Fruit fly (Drosophila melanogaster): Measurements from ENCODE around the gene CG31465.

The CG31465 gene

dm6 chr3R:21835388-21836200 is 45.0 kb upstream of the CG31465 start (continued):
- TF ChIP-seq CG13624 (GFP tag; optimal IDR thresholded peaks at IDR 0.05) (no peak), Oaz (GFP tag; IDR thresholded peaks at IDR 0.05) (no peak), unpg (GFP tag; optimal IDR thresholded peaks at IDR 0.05) (no peak), CG16863 (GFP tag; optimal IDR thresholded peaks at IDR 0.05) (no peak), crc (GFP tag; optimal IDR thresholded peaks at IDR 0.05) (no peak), CG12104 (GFP tag; optimal IDR thresholded peaks at IDR 0.05) (no peak), grn (GFP tag; optimal IDR thresholded peaks at IDR 0.05) (peak; percentile 66), Pdp1 (GFP tag; optimal IDR thresholded peaks at IDR 0.05) (no peak), NC2α (GFP tag; optimal IDR thresholded peaks at IDR 0.05) (no peak), HHEX (GFP tag; optimal IDR thresholded peaks at IDR 0.05) (no peak), MBD-R2 (GFP tag; IDR thresholded peaks at IDR 0.05) (no peak), CG6654 (GFP tag; optimal IDR thresholded peaks at IDR 0.05) (no peak), dan (GFP tag; IDR thresholded peaks at IDR 0.05) (no peak), gcm2 (GFP tag; optimal IDR thresholded peaks at IDR 0.05) (no peak), vnd (GFP tag; IDR thresholded peaks at IDR 0.05; ENCODE audit: partially characterized antibody) (no peak), CG10654 (GFP tag; optimal IDR thresholded peaks at IDR 0.05) (no peak), CG11247 (GFP tag; IDR thresholded peaks at IDR 0.05) (no peak), repo (GFP tag; optimal IDR thresholded peaks at IDR 0.05) (no peak), sc (optimal IDR thresholded peaks at IDR 0.05) (no peak), sc (GFP tag; optimal IDR thresholded peaks at IDR 0.05) (peak; percentile 16), CG33557 (GFP tag; optimal IDR thresholded peaks at IDR 0.05) (peak; percentile 75), CG10267 (tag; optimal IDR thresholded peaks at IDR 0.05) (no peak), NK7.1 (GFP tag; optimal IDR thresholded peaks at IDR 0.05) (no peak), CG7372 (GFP tag; IDR thresholded peaks at IDR 0.05) (no peak), Usf (GFP tag; optimal IDR thresholded peaks at IDR 0.05) (no peak), CG6175 (GFP tag; IDR thresholded peaks at IDR 0.05) (no peak), D19B (GFP tag; optimal IDR thresholded peaks at IDR 0.05) (peak; percentile 48), CG14014 (GFP tag; IDR thresholded peaks at IDR 0.05) (no peak), CG42726 (GFP tag; IDR thresholded peaks at IDR 0.05; ENCODE audit: partially characterized antibody) (no peak), CG1024 (GFP tag; IDR thresholded peaks at IDR 0.05) (no peak), croc (GFP tag; conservative IDR thresholded peaks at IDR 0.05) (no peak), BEAF-32 (GFP tag; optimal IDR thresholded peaks at IDR 0.05) (no peak), CG11085 (GFP tag; IDR thresholded peaks at IDR 0.05) (no peak), CG2202 (tag; optimal IDR thresholded peaks at IDR 0.05) (peak; percentile 48), Elba2 (GFP tag; optimal IDR thresholded peaks at IDR 0.05) (no peak), CG30431 (GFP tag; optimal IDR thresholded peaks at IDR 0.05) (no peak), row (GFP tag; IDR thresholded peaks at IDR 0.05) (peak; percentile 46; the same call in 2 of the 3 replicates), z (GFP tag; IDR thresholded peaks at IDR 0.05) (no peak), CG8089 (GFP tag; optimal IDR thresholded peaks at IDR 0.05) (no peak), CG2129 (GFP tag; IDR thresholded peaks at IDR 0.05; ENCODE audit: partially characterized antibody) (no peak), Dll (GFP tag; IDR thresholded peaks at IDR 0.05; ENCODE audit: partially characterized antibody) (no peak), CG9932 (GFP tag; IDR thresholded peaks at IDR 0.05) (no peak), Ets97D (GFP tag; optimal IDR thresholded peaks at IDR 0.05) (no peak), hkb (optimal IDR thresholded peaks at IDR 0.05) (no peak), hkb (GFP tag; IDR thresholded peaks at IDR 0.05) (no peak), zen2 (GFP tag; IDR thresholded peaks at IDR 0.05; ENCODE audit: partially characterized antibody) (no peak), Dbx (GFP tag; IDR thresholded peaks at IDR 0.05) (no peak), E2f1 (GFP tag; IDR thresholded peaks at IDR 0.05) (no peak), CG2678 (tag; optimal IDR thresholded peaks at IDR 0.05) (peak; percentile 0), CG17385 (GFP tag; optimal IDR thresholded peaks at IDR 0.05) (no peak), bigmax (GFP tag; optimal IDR thresholded peaks at IDR 0.05) (no peak)
